Worm (Caenorhabditis elegans) whole organism, midembryonic: Measurements from ENCODE around the gene snf-10.

Experiments used
- klf-2 ChIP-seq: fragments of 200-800 bp; sonication (Bioruptor generic); conservative IDR thresholded peaks from 2 replicates; pipeline ENCODE4 v1.3.6; 2022; ENCODE audit warnings: missing genetic modification reagents, missing genetic modification characterization, missing compliant biosample characterization
- med-1 ChIP-seq: sonication (generic microtip); optimal IDR thresholded peaks from 2 replicates; lab custom pipeline; 2017; ENCODE audit warnings: missing genetic modification characterization, mild to moderate bottlenecking, missing compliant biosample characterization, antibody characterized with exemption, missing genetic modification reagents; ENCODE audit not compliant: insufficient read depth
- ztf-23 ChIP-seq: fragments of 200-800 bp; sonication (Bioruptor generic); IDR thresholded peaks from 2 replicates; pipeline ENCODE4 v1.3.6; 2022; ENCODE audit warnings: missing genetic modification reagents, missing genetic modification characterization, missing compliant biosample characterization

DNA sequence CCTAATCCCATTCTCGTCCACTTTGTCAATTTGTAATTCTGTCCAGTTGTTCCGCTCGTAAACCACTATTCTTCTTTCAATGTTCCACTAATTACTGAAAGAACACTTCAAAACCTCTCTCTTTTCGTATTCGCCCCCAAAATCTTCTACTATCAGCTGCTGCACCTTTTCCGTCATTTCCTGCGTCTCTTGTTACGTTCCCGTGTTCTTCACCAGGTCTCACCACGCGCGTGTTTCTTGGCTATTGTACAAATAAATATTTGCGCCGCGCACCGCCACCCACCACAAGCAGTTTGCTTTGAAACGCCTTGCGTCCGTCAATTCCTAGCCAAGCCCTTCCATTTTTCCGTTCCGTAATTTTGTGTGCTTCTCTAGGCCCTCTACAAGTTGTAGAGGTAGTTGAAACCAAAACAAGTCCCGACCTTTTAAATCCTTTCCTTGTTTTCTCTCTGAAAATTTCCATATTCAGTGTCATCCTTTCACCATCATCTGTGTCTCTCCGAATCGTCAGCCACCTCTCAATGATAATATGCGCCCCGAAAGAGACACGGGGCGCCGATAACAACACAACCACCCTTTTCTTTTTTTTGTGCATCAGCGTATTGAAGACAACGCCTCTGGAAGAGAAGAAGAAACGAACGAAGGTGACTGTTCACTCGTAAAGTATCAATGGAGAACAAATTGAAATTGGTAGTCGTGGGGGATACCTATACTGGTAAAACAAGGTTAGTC is 37.6 kb upstream of the snf-10 start, which contains the start of the genes crp-1 and Y32F6B.9:
- no peak for TF ChIP-seq ztf-23 (GFP tag; lab: Robert Waterston, UW)
- no peak for TF ChIP-seq klf-2
- no peak for TF ChIP-seq med-1 (GFP tag; lab: Kevin White, UChicago)
